Fruit fly (Drosophila melanogaster) whole organism, prepupa: ENCODE results near the gene CG11454.

ENCODE experiments used
- Blimp-1 ChIP-seq: fragments of 200-800 bp; sonication (Bioruptor generic); optimal IDR thresholded peaks from 3 replicates; lab custom pipeline; 2017; ENCODE audit warnings: missing biosample characterization, missing genetic modification characterization, mild to moderate bottlenecking, moderate library complexity, missing genetic modification reagents
- CG11294 ChIP-seq: fragments of 200-800 bp; sonication (Bioruptor generic); IDR thresholded peaks from 2 replicates; pipeline ENCODE4 v1.3.6; 2022; ENCODE audit warnings: missing biosample characterization, missing genetic modification characterization
- CG15336 ChIP-seq: fragments of 200-800 bp; sonication (Bioruptor generic); IDR thresholded peaks from 2 replicates; pipeline ENCODE4 v1.3.6; 2022; ENCODE audit warnings: missing biosample characterization, missing genetic modification characterization
- CG1621 ChIP-seq: fragments of 200-800 bp; sonication (Bioruptor generic); optimal IDR thresholded peaks from 3 replicates; lab custom pipeline; 2018; ENCODE audit warnings: missing biosample characterization, mild to moderate bottlenecking, missing genetic modification characterization
- CG16779 ChIP-seq: fragments of 200-800 bp; sonication (Bioruptor generic); optimal IDR thresholded peaks from 3 replicates; lab custom pipeline; 2017; ENCODE audit warnings: missing biosample characterization, mild to moderate bottlenecking, missing genetic modification characterization
- CG34406 ChIP-seq: fragments of 200-800 bp; sonication (Bioruptor generic); optimal IDR thresholded peaks from 3 replicates; lab custom pipeline; 2016; ENCODE audit warnings: missing biosample characterization, missing genetic modification characterization
- CG3919 ChIP-seq: fragments of 200-800 bp; sonication (Bioruptor generic); optimal IDR thresholded peaks from 3 replicates; lab custom pipeline; 2016; ENCODE audit warnings: missing biosample characterization, missing genetic modification characterization
- CG4318 ChIP-seq: fragments of 200-800 bp; sonication (Bioruptor generic); optimal IDR thresholded peaks from 3 replicates; lab custom pipeline; 2017; ENCODE audit warnings: missing biosample characterization, mild to moderate bottlenecking, missing genetic modification characterization
- CG6163 ChIP-seq: fragments of 200-800 bp; sonication (Bioruptor generic); IDR thresholded peaks from 3 replicates; pipeline ENCODE4 v1.3.6; 2022; ENCODE audit warnings: missing biosample characterization, missing genetic modification characterization
- CG6792 ChIP-seq: fragments of 200-800 bp; sonication (Bioruptor generic); optimal IDR thresholded peaks from 3 replicates; lab custom pipeline; 2016; ENCODE audit warnings: missing biosample characterization, missing genetic modification characterization
- CG6808 ChIP-seq: fragments of 200-800 bp; sonication (Bioruptor generic); optimal IDR thresholded peaks from 3 replicates; lab custom pipeline; 2017; ENCODE audit warnings: missing biosample characterization, missing genetic modification characterization, mild to moderate bottlenecking, moderate library complexity, missing genetic modification reagents
- CG7368 ChIP-seq: fragments of 200-800 bp; sonication (Bioruptor generic); optimal IDR thresholded peaks from 3 replicates; lab custom pipeline; 2016; ENCODE audit warnings: missing biosample characterization, missing genetic modification characterization
- CG8119 ChIP-seq: fragments of 200-800 bp; sonication (Bioruptor generic); IDR thresholded peaks from 3 replicates; pipeline ENCODE4 v1.3.6; 2022; ENCODE audit warnings: missing biosample characterization, missing genetic modification characterization
- Eip75B ChIP-seq: fragments of 200-800 bp; sonication (Bioruptor generic); optimal IDR thresholded peaks from 3 replicates; lab custom pipeline; 2016; ENCODE audit warnings: missing biosample characterization, missing genetic modification characterization
- Eip78C ChIP-seq: fragments of 200-800 bp; sonication (Bioruptor generic); peaks from one replicate; lab custom pipeline; 2016; ENCODE audit warnings: missing biosample characterization, missing genetic modification characterization
- Gug ChIP-seq: fragments of 200-800 bp; sonication (Bioruptor generic); IDR thresholded peaks from 2 replicates; pipeline ENCODE4 v1.3.6; 2022; ENCODE audit warnings: missing biosample characterization, missing genetic modification characterization
- Hr39 ChIP-seq: fragments of 200-800 bp; sonication (Bioruptor generic); optimal IDR thresholded peaks from 2 replicates; lab custom pipeline; 2016; ENCODE audit warnings: missing biosample characterization, missing genetic modification characterization
- Hr4 ChIP-seq: fragments of 200-800 bp; sonication (Bioruptor generic); optimal IDR thresholded peaks from 3 replicates; lab custom pipeline; 2016; ENCODE audit warnings: missing biosample characterization, missing genetic modification characterization
- Lpt ChIP-seq: fragments of 200-800 bp; sonication (Bioruptor generic); optimal IDR thresholded peaks from 3 replicates; lab custom pipeline; 2016; ENCODE audit warnings: missing biosample characterization, missing genetic modification characterization
- Met ChIP-seq: fragments of 200-800 bp; sonication (Bioruptor generic); optimal IDR thresholded peaks from 3 replicates; lab custom pipeline; 2016; ENCODE audit warnings: missing biosample characterization, missing genetic modification characterization
- OdsH ChIP-seq: fragments of 200-800 bp; sonication (Bioruptor generic); optimal IDR thresholded peaks from 3 replicates; lab custom pipeline; 2016; ENCODE audit warnings: missing biosample characterization, missing genetic modification characterization
- Sox15 ChIP-seq: fragments of 200-800 bp; sonication (Bioruptor generic); optimal IDR thresholded peaks from 3 replicates; lab custom pipeline; 2016; ENCODE audit warnings: missing biosample characterization, missing genetic modification characterization
- achi ChIP-seq: fragments of 200-800 bp; sonication (Bioruptor generic); optimal IDR thresholded peaks from 3 replicates; lab custom pipeline; 2016; ENCODE audit warnings: missing biosample characterization, missing genetic modification characterization
- cyc ChIP-seq: fragments of 200-800 bp; sonication (Bioruptor generic); optimal IDR thresholded peaks from 3 replicates; lab custom pipeline; 2016; ENCODE audit warnings: missing biosample characterization, missing genetic modification characterization
- dsx ChIP-seq: fragments of 200-800 bp; optimal IDR thresholded peaks from 3 replicates; lab custom pipeline; 2019; ENCODE audit warnings: missing biosample characterization, mild to moderate bottlenecking, missing genetic modification characterization, moderate library complexity; ENCODE audit not compliant: poor library complexity, severe bottlenecking
- eg ChIP-seq: fragments of 200-800 bp; sonication (Bioruptor generic); IDR thresholded peaks from 3 replicates; pipeline ENCODE4 v1.3.6; 2022; ENCODE audit warnings: missing biosample characterization, missing genetic modification characterization
- esn ChIP-seq: fragments of 200-800 bp; sonication (Bioruptor generic); optimal IDR thresholded peaks from 2 replicates; lab custom pipeline; 2016; ENCODE audit warnings: missing biosample characterization, mild to moderate bottlenecking, missing genetic modification characterization, moderate library complexity
- fkh ChIP-seq: fragments of 200-800 bp; sonication (Bioruptor generic); optimal IDR thresholded peaks from 3 replicates; lab custom pipeline; 2017; ENCODE audit warnings: missing biosample characterization, mild to moderate bottlenecking, missing genetic modification characterization, moderate library complexity
- salr ChIP-seq, 2 experiments: fragments of 200-800 bp; sonication (Bioruptor generic); optimal IDR thresholded peaks; 3 replicates each; lab custom pipeline; 2016 to 2018; ENCODE audit warnings: missing biosample characterization in 2 of 2, missing genetic modification characterization in 2 of 2, mild to moderate bottlenecking in 1 of 2
- vri ChIP-seq: fragments of 200-800 bp; sonication (Bioruptor generic); optimal IDR thresholded peaks from 3 replicates; lab custom pipeline; 2016; ENCODE audit warnings: missing biosample characterization, mild to moderate bottlenecking, missing genetic modification characterization

The CG11454 gene

DNA sequence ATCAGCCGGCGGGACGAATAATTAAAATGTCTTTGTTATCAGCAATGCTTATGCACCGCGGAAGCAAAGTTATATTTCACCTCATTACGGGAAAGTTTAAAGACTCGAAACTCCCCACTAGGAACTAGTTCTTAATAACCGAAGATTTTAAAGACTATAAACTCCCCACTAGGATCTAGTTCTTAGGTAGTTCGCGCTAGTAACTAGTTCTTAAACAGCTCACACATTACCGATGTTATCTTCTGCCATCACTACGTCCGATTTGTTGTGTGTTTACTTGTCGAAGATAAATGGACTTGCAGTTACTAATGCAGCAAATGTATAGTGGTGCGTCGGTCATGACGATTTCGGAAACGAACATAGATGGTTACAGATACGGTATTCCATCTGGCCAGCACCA is at the start of gene CG11454, which contains the start of gene CG31974:
Gene CG11454, plus strand, starts transcription at position 236 of the 400 bp plus-strand sequence.
Gene CG31974, minus strand, starts transcription at position 4 of the 400 bp plus-strand sequence.
- TF ChIP-seq CG11294 (GFP tag; lab: Robert Waterston, UW) (no peak), Lpt (no peak), Gug (GFP tag; lab: Robert Waterston, UW) (no peak), CG1621 (tag; lab: Kevin White, UChicago) (peak; percentile 83), CG7368 (no peak)

- TF ChIP-seq OdsH (GFP tag; lab: Kevin White, UChicago) = no peak
- peak; percentile 38 for TF ChIP-seq Blimp-1 (GFP tag; lab: Kevin White, UChicago)
- TF ChIP-seq Hr39 (GFP tag; lab: Kevin White, UChicago) = no peak
- no peak for TF ChIP-seq achi
- TF ChIP-seq CG6163 (GFP tag; lab: Robert Waterston, UW) = no peak
- TF ChIP-seq dsx = no peak
- TF ChIP-seq CG8119 = no peak
- no peak for TF ChIP-seq eg
These were observed 49.0 kb upstream of the CG11454 start for dm6 chr2L:94096-94495.

DNA sequence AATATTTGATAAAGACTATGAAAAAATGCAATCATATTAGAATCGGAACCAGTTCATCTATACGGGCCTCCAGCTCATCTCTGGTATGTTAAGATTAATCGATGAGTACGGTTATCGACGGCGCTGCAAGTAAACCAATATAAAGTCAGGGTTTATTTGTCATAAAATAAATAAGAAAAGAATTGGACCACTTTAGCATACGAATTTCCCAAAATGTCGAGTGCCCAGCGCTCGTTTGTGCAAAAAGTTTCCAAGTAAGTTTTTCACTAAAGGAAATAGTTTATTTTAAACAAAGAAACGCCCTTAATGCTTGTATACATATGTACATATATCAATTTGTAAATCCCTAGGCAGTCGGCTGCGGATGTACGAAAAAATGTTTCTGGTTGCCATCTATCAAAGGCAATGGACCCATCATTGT is 48.5 kb upstream of the CG11454 start, which contains the start of gene Zir:
Gene Zir, plus strand, starts transcription at position 101 of the 421 bp plus-strand sequence.
- TF ChIP-seq achi (no peak), Eip78C (GFP tag; lab: Kevin White, UChicago) (peak; percentile 64), Lpt (no peak), Blimp-1 (GFP tag; lab: Kevin White, UChicago) (peak; percentile 5), Gug (GFP tag; lab: Robert Waterston, UW) (no peak), CG34406 (no peak), fkh (GFP tag; lab: Kevin White, UChicago) (peak; percentile 84), Eip75B (GFP tag; lab: Kevin White, UChicago) (no peak), esn (peak; percentile 34)

- TF ChIP-seq CG3919 (GFP tag; lab: Kevin White, UChicago) (no peak), esn (peak; percentile 21)
These were observed 40.9 kb upstream of the CG11454 start, which contains the start of gene Creld for dm6 chr2L:102161-102761. Creld (plus strand) TSS chr2L:102380.

DNA sequence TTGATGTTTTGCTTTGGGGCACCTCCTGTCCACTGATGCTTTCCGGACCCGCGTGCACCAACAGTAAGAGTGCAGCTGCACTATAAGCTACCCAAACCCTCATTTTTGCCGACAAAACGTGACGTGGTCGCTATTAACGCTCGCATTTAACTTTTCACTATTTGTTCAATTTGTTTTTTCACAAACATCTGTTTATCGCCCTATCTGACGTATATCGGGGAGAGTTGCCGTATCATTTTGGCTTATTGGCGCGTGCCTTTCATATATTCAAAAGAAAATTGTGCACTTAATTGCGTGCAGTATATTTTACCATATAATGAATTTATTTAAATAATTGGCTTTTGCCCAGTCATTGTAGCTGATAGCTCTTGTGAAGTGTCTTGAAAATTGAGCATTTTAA is 36.6 kb upstream of the CG11454 start, which contains the start of the genes Nhe1 and Sam-S:
Gene Nhe1, minus strand, starts transcription at position 193 of the 400 bp plus-strand sequence.
Gene Sam-S, plus strand, starts transcription at position 364 of the 400 bp plus-strand sequence.
- TF ChIP-seq CG15336 (GFP tag; lab: Robert Waterston, UW) (0 out of 2 replicates have a peak, but pooled peaks have one; percentile 9), fkh (GFP tag; lab: Kevin White, UChicago) (peak; percentile 81), Met (GFP tag; lab: Kevin White, UChicago) (no peak), CG6808 (GFP tag; lab: Kevin White, UChicago) (no peak), CG16779 (tag; lab: Kevin White, UChicago) (no peak), Lpt (no peak), achi (no peak)

DNA sequence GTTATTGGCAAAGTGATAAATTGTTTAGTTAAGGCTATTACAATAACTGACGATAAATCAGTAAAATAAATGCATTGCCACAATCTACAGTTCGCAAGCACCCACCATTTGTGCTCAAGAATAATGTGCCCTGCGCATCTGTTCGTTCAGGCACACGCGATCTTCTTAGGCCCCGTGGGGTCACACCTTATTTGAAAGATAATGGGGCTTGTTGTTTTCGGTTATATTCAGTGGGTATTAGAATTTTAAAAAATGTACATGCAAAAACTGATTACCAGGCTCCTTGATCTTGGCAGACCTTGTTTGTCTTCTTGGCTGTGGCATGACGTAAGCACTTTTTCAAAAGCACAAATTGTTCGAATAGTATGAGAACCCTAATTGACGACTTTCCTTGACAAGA is 36.1 kb upstream of the CG11454 start:
- TF ChIP-seq salr (GFP tag; optimal IDR thresholded peaks at IDR 0.05; lab: Kevin White, UChicago) = no peak
- TF ChIP-seq CG6808 (GFP tag; lab: Kevin White, UChicago) = no peak
- TF ChIP-seq CG4318 = no peak
- TF ChIP-seq CG6792 = no peak
- no peak for TF ChIP-seq CG1621 (tag; lab: Kevin White, UChicago)
- no peak for TF ChIP-seq Sox15
- TF ChIP-seq vri (GFP tag; lab: Kevin White, UChicago) = no peak
- no peak for TF ChIP-seq Hr4 (GFP tag; lab: Kevin White, UChicago)
- TF ChIP-seq cyc (GFP tag; lab: Kevin White, UChicago) = no peak
- TF ChIP-seq esn = no peak
